Worm (Caenorhabditis elegans): ENCODE measurements around the gene try-1.
"Not testable (repeated sequence)": the region's sequence is repeated elsewhere in the genome, so short reads cannot be mapped to it uniquely, and the experiment has no call there.

Gene try-1

ce11 chrII:4903696-4904095 is 45.6 kb downstream of the try-1 start, which contains the start of gene sgt-1:
Gene sgt-1 (minus strand): TSS chrII:4903796.
- not testable (repeated sequence) for TF ChIP-seq unc-55 (GFP tag; optimal IDR thresholded peaks at IDR 0.05); odd-2 (tag; optimal IDR thresholded peaks at IDR 0.05); ceh-9 (tag; optimal IDR thresholded peaks at IDR 0.05)

ce11 chrII:4902035-4902434 is 47.3 kb downstream of the try-1 start, which contains the start of gene R05F9.9:
Gene R05F9.9 (minus strand): TSS chrII:4902100.
- no peak for TF ChIP-seq ceh-9 (tag; optimal IDR thresholded peaks at IDR 0.05)
- peak; percentile 35 for TF ChIP-seq elt-2 (tag; optimal IDR thresholded peaks at IDR 0.05)
- TF ChIP-seq ceh-48 (tag; optimal IDR thresholded peaks at IDR 0.05), result peak; percentile 79

DNA sequence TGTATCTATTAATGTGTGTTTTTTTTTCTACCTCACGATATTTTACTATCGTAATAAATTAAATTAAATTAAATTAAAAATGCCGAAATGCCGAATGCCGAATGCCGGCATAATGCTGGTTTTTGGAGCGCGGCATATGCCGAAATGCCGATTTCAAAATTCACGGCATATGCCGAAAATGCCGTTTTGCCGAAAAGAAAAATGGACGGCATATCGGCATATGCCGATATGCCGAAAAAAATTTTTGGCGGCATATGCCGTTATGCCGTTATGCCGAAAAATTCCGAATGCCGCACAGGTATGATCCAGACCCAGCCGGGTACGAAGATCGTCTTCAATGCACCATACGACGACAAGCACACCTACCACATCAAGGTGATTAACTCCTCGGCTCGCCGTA is 50.8 kb downstream of the try-1 start, which contains the start of gene msp-32:
msp-32 (plus strand) TSS at position 301 of the 400 bp plus-strand sequence.
- TF ChIP-seq K02D7.2, Y22D7AL.16, ztf-16 (tag; optimal IDR thresholded peaks at IDR 0.05): not testable (repeated sequence)
